Worm (Caenorhabditis elegans) whole organism, L2 larva: ENCODE results near the gene K06B9.6.

Source experiments
- ZK546.5 ChIP-seq: sonication (generic microtip); optimal IDR thresholded peaks from 2 replicates; lab custom pipeline; 2017; ENCODE audit warnings: missing biosample characterization, missing genetic modification characterization
- elt-1 ChIP-seq: fragments of 150-350 bp; optimal IDR thresholded peaks from 2 replicates; lab custom pipeline; 2014; ENCODE audit warnings: missing biosample characterization, missing genetic modification characterization
- mab-5 ChIP-seq: fragments of 150-350 bp; optimal IDR thresholded peaks from 2 replicates; lab custom pipeline; 2014; ENCODE audit warnings: missing biosample characterization, missing genetic modification characterization
- mbf-1 ChIP-seq: sonication (generic microtip); optimal IDR thresholded peaks from 2 replicates; lab custom pipeline; 2017; ENCODE audit warnings: missing biosample characterization, missing genetic modification characterization
- unc-39 ChIP-seq: fragments of 150-350 bp; optimal IDR thresholded peaks from 2 replicates; lab custom pipeline; 2014; ENCODE audit warnings: missing biosample characterization, missing genetic modification characterization
- unc-62 ChIP-seq: fragments of 150-350 bp; optimal IDR thresholded peaks from 2 replicates; lab custom pipeline; 2014; ENCODE audit warnings: missing biosample characterization, missing genetic modification reagents, missing genetic modification characterization
- ztf-4 ChIP-seq: fragments of 150-350 bp; optimal IDR thresholded peaks from 2 replicates; lab custom pipeline; 2014; ENCODE audit warnings: missing biosample characterization, missing genetic modification characterization

- TF ChIP-seq elt-1 (no peak), mbf-1 (tag; lab: Kevin White, UChicago) (no peak), unc-39 (tag; lab: Kevin White, UChicago) (no peak), ZK546.5 (no peak), mab-5 (tag; lab: Kevin White, UChicago) (no peak), unc-62 (GFP tag; lab: Kevin White, UChicago) (no peak), ztf-4 (tag; lab: Kevin White, UChicago) (no peak)
These were observed 44.5 kb downstream of the K06B9.6 start, which contains the start of the genes K08D10.10 and R07C12.1 for ce11 chrIV:4152143-4152542.
